Worm (Caenorhabditis elegans): ENCODE results near the gene fbxa-181.

Gene fbxa-181

ce11 chrV:13715223-13715686 lies 10.4 kb upstream of the fbxa-181 start, which contains the start of gene zipt-9 (continued):
- peak; percentile 80 for TF ChIP-seq ceh-88 (GFP tag; IDR thresholded peaks at IDR 0.05)
- peak; percentile 92 for TF ChIP-seq nhr-90 (tag; optimal IDR thresholded peaks at IDR 0.05; ENCODE audit: poor library complexity)
- peak; percentile 75 to 89 for TF ChIP-seq lin-35 (GFP tag; optimal IDR thresholded peaks at IDR 0.05)
- TF ChIP-seq ztf-4 (tag; optimal IDR thresholded peaks at IDR 0.05): no peak
- peak; percentile 74 to 87 (median 79) for TF ChIP-seq ceh-82 (tag; optimal IDR thresholded peaks at IDR 0.05)
- TF ChIP-seq xbp-1 (tag; optimal IDR thresholded peaks at IDR 0.05): peak; percentile 84
- TF ChIP-seq elt-3 (tag; optimal IDR thresholded peaks at IDR 0.05): peak in 2 of 6 experiments; percentile 48 to 80
- TF ChIP-seq lir-3 (tag; optimal IDR thresholded peaks at IDR 0.05; ENCODE audit: poor library complexity): peak; percentile 89
- no peak for TF ChIP-seq sptf-1 (tag; optimal IDR thresholded peaks at IDR 0.05)
- no peak for TF ChIP-seq zag-1 (tag; optimal IDR thresholded peaks at IDR 0.05)
- TF ChIP-seq tlp-1 (tag; optimal IDR thresholded peaks at IDR 0.05): no peak
- TF ChIP-seq nhr-76 (tag; optimal IDR thresholded peaks at IDR 0.05): no peak
- TF ChIP-seq nhr-47 (tag; optimal IDR thresholded peaks at IDR 0.05): peak; percentile 91
- TF ChIP-seq fkh-8 (tag; optimal IDR thresholded peaks at IDR 0.05): peak; percentile 89
- no peak for TF ChIP-seq sup-37 (GFP tag; optimal IDR thresholded peaks at IDR 0.05)
- peak; percentile 34 for TF ChIP-seq fkh-10 (GFP tag; optimal IDR thresholded peaks at IDR 0.05)
- TF ChIP-seq nhr-77 (tag; optimal IDR thresholded peaks at IDR 0.05): peak; percentile 83
- TF ChIP-seq ama-1 (optimal IDR thresholded peaks at IDR 0.05): no peak
- peak; percentile 50; the same call in 1 of the 2 replicates for TF ChIP-seq grh-1 (GFP tag; IDR thresholded peaks at IDR 0.05)
- peak; percentile 62 for TF ChIP-seq ceh-90 (tag; optimal IDR thresholded peaks at IDR 0.05)
- peak; percentile 40 for TF ChIP-seq aly-2 (tag; optimal IDR thresholded peaks at IDR 0.05)
- TF ChIP-seq lin-13 (GFP tag; optimal IDR thresholded peaks at IDR 0.05): peak; percentile 63
- no peak for TF ChIP-seq alr-1 (tag; optimal IDR thresholded peaks at IDR 0.05; ENCODE audit: borderline replicate concordance)
- TF ChIP-seq lsy-2 (tag; optimal IDR thresholded peaks at IDR 0.05): peak in 1 of 2 experiments; percentile 86
- peak; percentile 47 for TF ChIP-seq skn-1 (tag; optimal IDR thresholded peaks at IDR 0.05)
- peak; percentile 71 for TF ChIP-seq unc-86 (tag; optimal IDR thresholded peaks at IDR 0.05)
- TF ChIP-seq lin-39 (tag; optimal IDR thresholded peaks at IDR 0.05): peak; percentile 11
- TF ChIP-seq vab-15 (tag; optimal IDR thresholded peaks at IDR 0.05): peak; percentile 89
- TF ChIP-seq unc-62 (GFP tag; optimal IDR thresholded peaks at IDR 0.05): no peak
- peak; percentile 90 for TF ChIP-seq ceh-63 (GFP tag; optimal IDR thresholded peaks at IDR 0.05)
- TF ChIP-seq dsc-1 (tag; optimal IDR thresholded peaks at IDR 0.05): peak; percentile 82
- TF ChIP-seq tbx-2 (tag; optimal IDR thresholded peaks at IDR 0.05): peak; percentile 82
- no peak for TF ChIP-seq ces-1 (GFP tag; optimal IDR thresholded peaks at IDR 0.05)
- TF ChIP-seq efl-3 (GFP tag; optimal IDR thresholded peaks at IDR 0.05): peak; percentile 53
- peak; percentile 32 for TF ChIP-seq ceh-8 (GFP tag; optimal IDR thresholded peaks at IDR 0.05)
- TF ChIP-seq unc-30 (tag; optimal IDR thresholded peaks at IDR 0.05): no peak
- peak; percentile 59 for TF ChIP-seq F16B12.6 (tag; optimal IDR thresholded peaks at IDR 0.05)
- TF ChIP-seq C34B4.2 (tag; optimal IDR thresholded peaks at IDR 0.05): no peak
- TF ChIP-seq nhr-20 (tag; optimal IDR thresholded peaks at IDR 0.05): peak; percentile 89
- no peak for TF ChIP-seq nhr-28 (tag; optimal IDR thresholded peaks at IDR 0.05)
- TF ChIP-seq pax-3 (tag; optimal IDR thresholded peaks at IDR 0.05): peak; percentile 99
- TF ChIP-seq nhr-84 (tag; optimal IDR thresholded peaks at IDR 0.05): no peak
- peak; percentile 83 for TF ChIP-seq swsn-7 (tag; optimal IDR thresholded peaks at IDR 0.05)
- peak in 1 of 2 experiments; percentile 66 for TF ChIP-seq mdl-1 (tag; optimal IDR thresholded peaks at IDR 0.05)
- TF ChIP-seq mab-9 (GFP tag; IDR thresholded peaks at IDR 0.05): peak; percentile 60
- no peak for TF ChIP-seq nhr-12 (tag; optimal IDR thresholded peaks at IDR 0.05)
- peak in 1 of 2 experiments; percentile 90 for TF ChIP-seq ztf-11 (tag; optimal IDR thresholded peaks at IDR 0.05)
- TF ChIP-seq jun-1 (tag; optimal IDR thresholded peaks at IDR 0.05): peak; percentile 56
- peak; percentile 65 for TF ChIP-seq snpc-4 (tag; optimal IDR thresholded peaks at IDR 0.05)
- TF ChIP-seq egl-27 (tag; optimal IDR thresholded peaks at IDR 0.05): no peak
- TF ChIP-seq irx-1 (tag; optimal IDR thresholded peaks at IDR 0.05): peak; percentile 71
- TF ChIP-seq fos-1 (tag; optimal IDR thresholded peaks at IDR 0.05): peak; percentile 65
- peak; percentile 51 for TF ChIP-seq unc-130 (tag; optimal IDR thresholded peaks at IDR 0.05)

Data from whole organism, L1 larva.